Worm (Caenorhabditis elegans): ENCODE results near the gene F36A4.3.

The F36A4.3 gene

DNA sequence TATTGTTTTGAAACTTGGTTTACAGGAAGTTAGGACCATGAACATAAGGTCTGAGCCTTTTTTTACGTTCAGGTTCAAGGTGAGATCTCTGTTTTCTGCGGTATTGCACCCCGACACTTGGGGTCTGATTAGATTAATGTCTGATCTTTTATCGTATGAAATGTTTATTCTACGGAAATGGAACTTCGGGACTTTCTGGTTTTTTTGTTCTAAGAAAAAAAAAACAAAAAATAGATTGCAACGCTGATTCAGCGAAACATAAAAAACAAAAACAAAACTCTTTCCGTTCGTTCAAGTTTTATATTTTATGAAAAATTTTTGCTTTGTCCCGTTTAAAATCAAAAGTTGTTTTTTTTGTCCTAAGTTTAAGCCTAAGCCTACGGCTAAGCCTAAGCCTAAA is 4.2 kb upstream of the F36A4.3 start, which contains the start of gene F36A4.5:
F36A4.5 (plus strand) TSS at position 301 of the 400 bp plus-strand sequence.
- TF ChIP-seq rnt-1 (tag; optimal IDR thresholded peaks at IDR 0.05) (no peak), hlh-15 (tag; optimal IDR thresholded peaks at IDR 0.05) (no peak), ceh-30 (tag; optimal IDR thresholded peaks at IDR 0.05) (no peak), pax-1 (tag; optimal IDR thresholded peaks at IDR 0.05) (no peak), elt-2 (tag; optimal IDR thresholded peaks at IDR 0.05) (no peak), C08G9.2 (tag; optimal IDR thresholded peaks at IDR 0.05) (no peak), tbx-7 (tag; optimal IDR thresholded peaks at IDR 0.05) (no peak), ceh-14 (tag; optimal IDR thresholded peaks at IDR 0.05) (no peak), madf-2 (tag; optimal IDR thresholded peaks at IDR 0.05) (no peak)

DNA sequence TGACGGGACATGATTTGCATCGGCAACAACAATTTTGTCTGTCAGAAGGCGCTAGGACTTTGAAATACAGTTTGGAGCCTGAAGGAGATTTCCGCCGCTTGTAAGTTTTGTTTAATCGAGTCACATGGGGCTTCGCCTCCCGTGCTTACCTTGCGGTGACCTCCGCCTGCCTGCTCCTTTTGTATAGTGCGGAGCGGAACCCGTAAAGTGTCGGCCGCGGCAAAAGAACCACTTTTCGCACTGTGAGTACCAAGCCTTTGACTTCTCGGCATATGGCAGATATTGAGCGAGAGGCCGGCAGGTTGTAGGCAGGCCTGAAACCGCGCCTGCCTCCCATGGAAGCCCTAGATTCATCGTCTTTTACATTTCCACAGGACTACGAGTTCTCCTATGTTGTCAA is 3.5 kb upstream of the F36A4.3 start:
- TF ChIP-seq lim-6 (tag; optimal IDR thresholded peaks at IDR 0.05) (no peak), ceh-45 (GFP tag; IDR thresholded peaks at IDR 0.05) (no peak), hlh-8 (tag; optimal IDR thresholded peaks at IDR 0.05) (no peak), sox-4 (tag; optimal IDR thresholded peaks at IDR 0.05) (no peak), mec-3 (tag; optimal IDR thresholded peaks at IDR 0.05; ENCODE audit: borderline replicate concordance) (no peak), ceh-9 (tag; optimal IDR thresholded peaks at IDR 0.05) (no peak), ceh-14 (tag; optimal IDR thresholded peaks at IDR 0.05) (no peak), ets-4 (tag; optimal IDR thresholded peaks at IDR 0.05) (no peak), pha-2 (tag; optimal IDR thresholded peaks at IDR 0.05) (no peak), hlh-6 (tag; optimal IDR thresholded peaks at IDR 0.05) (no peak), unc-86 (tag; optimal IDR thresholded peaks at IDR 0.05) (no peak), npax-4 (tag; optimal IDR thresholded peaks at IDR 0.05) (no peak)

DNA sequence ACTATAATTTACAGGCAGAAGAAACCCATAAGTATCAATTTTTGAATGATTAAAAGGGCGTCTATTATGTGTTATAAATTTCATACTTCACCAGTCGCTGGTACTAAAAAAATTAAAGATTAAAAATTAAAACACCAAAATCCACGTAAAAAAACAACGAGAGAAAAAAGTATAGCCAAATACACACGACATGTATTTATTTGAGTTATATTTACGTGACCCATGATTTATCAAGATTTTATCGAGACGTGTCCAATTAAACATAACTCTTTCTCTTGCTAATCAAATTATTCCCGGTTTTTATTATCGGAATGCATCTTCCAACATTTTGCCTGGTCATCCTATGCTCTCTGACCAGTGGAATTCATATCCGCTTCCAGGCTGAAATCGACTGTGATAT is 2.1 kb upstream of the F36A4.3 start, which contains the start of gene F36A4.4:
F36A4.4 (plus strand) TSS at position 301 of the 400 bp plus-strand sequence.
- TF ChIP-seq ceh-2 (tag; optimal IDR thresholded peaks at IDR 0.05) (no peak), odd-2 (tag; optimal IDR thresholded peaks at IDR 0.05) (no peak), ttx-3 (tag; optimal IDR thresholded peaks at IDR 0.05) (no peak), che-1 (tag; optimal IDR thresholded peaks at IDR 0.05) (no peak), nfya-1 (tag; optimal IDR thresholded peaks at IDR 0.05) (no peak), dmd-4 (tag; optimal IDR thresholded peaks at IDR 0.05; ENCODE audit: borderline replicate concordance) (no peak), zip-5 (tag; optimal IDR thresholded peaks at IDR 0.05) (no peak), mec-3 (tag; optimal IDR thresholded peaks at IDR 0.05; ENCODE audit: borderline replicate concordance) (no peak), pag-3 (tag; optimal IDR thresholded peaks at IDR 0.05; ENCODE audit: borderline replicate concordance) (no peak), ama-1 (optimal IDR thresholded peaks at IDR 0.05) (no peak), sox-2 (GFP tag; IDR thresholded peaks at IDR 0.05) (no peak), eyg-1 (tag; optimal IDR thresholded peaks at IDR 0.05) (no peak), ref-2 (tag; optimal IDR thresholded peaks at IDR 0.05) (no peak), hlh-8 (tag; optimal IDR thresholded peaks at IDR 0.05) (no peak)

DNA sequence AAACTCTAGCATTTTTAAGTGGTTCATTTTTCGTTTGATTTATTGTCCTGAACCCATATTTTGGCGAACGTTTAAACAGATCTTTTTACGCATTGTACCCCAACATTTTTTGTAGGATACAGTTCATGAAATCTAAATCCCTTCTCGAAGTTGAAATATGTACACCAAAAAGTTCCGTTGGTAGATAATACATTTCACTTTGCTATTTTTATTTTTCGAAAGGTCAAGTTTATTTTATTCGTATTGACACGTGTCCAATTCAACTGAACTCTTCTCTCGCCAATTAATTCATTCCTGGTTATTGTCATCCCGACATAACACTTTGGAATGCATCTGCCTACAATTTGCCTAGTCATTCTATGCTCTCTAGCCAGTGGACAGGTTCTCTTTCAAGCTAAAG is 1.5 kb downstream of the F36A4.3 start, which contains the start of gene F36A4.2:
F36A4.2 (plus strand) TSS at position 301 of the 400 bp plus-strand sequence.
- TF ChIP-seq hlh-30 (tag; optimal IDR thresholded peaks at IDR 0.05; ENCODE audit: insufficient read depth) (no peak), ceh-45 (GFP tag; IDR thresholded peaks at IDR 0.05) (no peak), madf-2 (tag; optimal IDR thresholded peaks at IDR 0.05) (no peak), ets-4 (tag; optimal IDR thresholded peaks at IDR 0.05) (no peak), ceh-18 (tag; optimal IDR thresholded peaks at IDR 0.05) (no peak), ceh-30 (tag; optimal IDR thresholded peaks at IDR 0.05) (no peak), nhr-232 (tag; optimal IDR thresholded peaks at IDR 0.05) (no peak), ttx-3 (tag; optimal IDR thresholded peaks at IDR 0.05) (no peak), dmd-4 (tag; optimal IDR thresholded peaks at IDR 0.05; ENCODE audit: borderline replicate concordance) (no peak), mec-3 (tag; optimal IDR thresholded peaks at IDR 0.05; ENCODE audit: borderline replicate concordance) (no peak), ceh-34 (tag; optimal IDR thresholded peaks at IDR 0.05) (no peak), eyg-1 (tag; optimal IDR thresholded peaks at IDR 0.05) (no peak), elt-2 (tag; optimal IDR thresholded peaks at IDR 0.05) (no peak), ceh-31 (tag; optimal IDR thresholded peaks at IDR 0.05) (no peak), ceh-14 (tag; optimal IDR thresholded peaks at IDR 0.05) (no peak), nhr-11 (tag; optimal IDR thresholded peaks at IDR 0.05) (no peak), pat-9 (tag; optimal IDR thresholded peaks at IDR 0.05) (no peak)

Data from whole organism, late embryonic.